Fruit fly (Drosophila melanogaster): ENCODE measurements around the gene raskol.
A peak's percentile ranks its signal among the peaks of the same experiment; 100 is the strongest.

raskol gene

DNA sequence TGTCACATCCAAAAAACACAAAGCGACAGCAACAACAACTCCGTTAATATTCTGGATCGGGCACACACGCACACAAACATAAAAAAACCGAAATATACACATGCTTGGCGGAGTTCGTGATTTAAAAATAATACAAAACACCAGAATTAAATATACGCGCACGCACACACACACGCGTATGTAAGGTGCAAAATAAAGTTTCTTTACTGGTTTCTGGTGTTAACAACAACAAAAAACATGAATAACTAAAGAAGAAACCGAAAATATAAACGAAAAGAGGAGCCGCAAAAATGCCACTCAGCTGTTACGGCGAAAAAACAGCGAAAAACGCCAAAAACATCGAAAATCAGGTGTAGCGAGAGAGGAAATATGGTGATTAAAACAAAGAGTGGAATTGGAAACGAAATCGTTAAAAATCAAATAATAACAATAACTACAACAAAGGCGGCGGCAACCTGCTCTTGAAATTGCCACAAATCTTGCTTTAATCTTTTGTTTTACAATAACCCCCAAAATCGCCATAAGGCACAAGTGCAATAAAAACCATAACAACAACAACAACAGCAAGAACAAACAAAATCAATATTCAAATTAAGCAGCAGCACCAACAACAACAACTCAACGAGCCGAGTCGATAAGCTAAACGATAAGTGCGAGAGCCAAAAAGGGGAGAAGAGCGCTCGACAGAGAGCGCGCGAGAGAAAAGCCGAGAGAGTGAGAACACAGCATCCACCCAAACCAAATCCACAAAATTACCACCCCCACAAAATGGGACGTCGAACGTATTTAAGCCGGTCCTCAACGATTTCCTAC, 535 bp downstream of the raskol start:
- TF ChIP-seq gem (tag; optimal IDR thresholded peaks at IDR 0.05) = no peak
- no peak for TF ChIP-seq lbe (GFP tag; optimal IDR thresholded peaks at IDR 0.05)
- TF ChIP-seq Drgx (GFP tag; IDR thresholded peaks at IDR 0.05) = no peak
- peak; percentile 4 for TF ChIP-seq CG8924 (tag; optimal IDR thresholded peaks at IDR 0.05)
- no peak for TF ChIP-seq CG10366 (GFP tag; IDR thresholded peaks at IDR 0.05)
- peak; percentile 40; the same call in 1 of the 3 replicates for TF ChIP-seq HLH4C (GFP tag; IDR thresholded peaks at IDR 0.05; ENCODE audit: partially characterized antibody)
- no peak for TF ChIP-seq Rx (GFP tag; IDR thresholded peaks at IDR 0.05)
- peak in 1 of 2 experiments; percentile 85 for TF ChIP-seq eve (GFP tag; optimal IDR thresholded peaks at IDR 0.05)
- TF ChIP-seq eyg (GFP tag; optimal IDR thresholded peaks at IDR 0.05) = no peak
- no peak for TF ChIP-seq BEAF-32 (GFP tag; optimal IDR thresholded peaks at IDR 0.05)
- peak; percentile 20 for TF ChIP-seq cg (GFP tag; optimal IDR thresholded peaks at IDR 0.05)
- no peak for TF ChIP-seq disco-r (GFP tag; optimal IDR thresholded peaks at IDR 0.05)
- TF ChIP-seq h (optimal IDR thresholded peaks at IDR 0.05) = no peak
- TF ChIP-seq Jarid2 (GFP tag; optimal IDR thresholded peaks at IDR 0.05) = peak; percentile 59
- no peak for TF ChIP-seq CG6765 (GFP tag; optimal IDR thresholded peaks at IDR 0.05)
- TF ChIP-seq klu (GFP tag; IDR thresholded peaks at IDR 0.05) = no peak
- peak; percentile 47 for TF ChIP-seq Deaf1 (tag; optimal IDR thresholded peaks at IDR 0.05)
- TF ChIP-seq Nf-YA (GFP tag; IDR thresholded peaks at IDR 0.05) = no peak
- no peak for TF ChIP-seq CG4854 (GFP tag; optimal IDR thresholded peaks at IDR 0.05)
- TF ChIP-seq vvl (GFP tag; IDR thresholded peaks at IDR 0.05) = peak; percentile 50; the same call in 1 of the 2 replicates
- TF ChIP-seq bigmax (GFP tag; optimal IDR thresholded peaks at IDR 0.05) = no peak
- TF ChIP-seq Adf1 (GFP tag; IDR thresholded peaks at IDR 0.05) = no peak
- no peak for TF ChIP-seq pita (GFP tag; optimal IDR thresholded peaks at IDR 0.05)
- no peak for TF ChIP-seq CG7786 (GFP tag; optimal IDR thresholded peaks at IDR 0.05)
- no peak for TF ChIP-seq gce (GFP tag; IDR thresholded peaks at IDR 0.05)
- no peak for TF ChIP-seq CG1792 (GFP tag; optimal IDR thresholded peaks at IDR 0.05)
- TF ChIP-seq kah (GFP tag; optimal IDR thresholded peaks at IDR 0.05) = no peak
- no peak for TF ChIP-seq CG31224 (GFP tag; IDR thresholded peaks at IDR 0.05)
- TF ChIP-seq stwl (tag; optimal IDR thresholded peaks at IDR 0.05) = no peak
- no peak for TF ChIP-seq CrebB (tag; optimal IDR thresholded peaks at IDR 0.05)
- no peak for TF ChIP-seq MBD-R2 (GFP tag; IDR thresholded peaks at IDR 0.05)
- 0 out of 3 replicates have a peak, but pooled peaks have one; percentile 27 for TF ChIP-seq CG6791 (GFP tag; IDR thresholded peaks at IDR 0.05; ENCODE audit: partially characterized antibody)
- TF ChIP-seq row (GFP tag; IDR thresholded peaks at IDR 0.05) = no peak
- TF ChIP-seq pnt (GFP tag; optimal IDR thresholded peaks at IDR 0.05) = no peak
- no peak for TF ChIP-seq NfI (GFP tag; optimal IDR thresholded peaks at IDR 0.05)
- no peak for TF ChIP-seq CG1832 (GFP tag; optimal IDR thresholded peaks at IDR 0.05)
- peak in 1 of 2 experiments; percentile 1 for TF ChIP-seq Pdp1 (GFP tag; optimal IDR thresholded peaks at IDR 0.05)
- no peak for TF ChIP-seq ems (GFP tag; optimal IDR thresholded peaks at IDR 0.05)
- TF ChIP-seq CG12744 (GFP tag; optimal IDR thresholded peaks at IDR 0.05) = no peak
- TF ChIP-seq CG17802 (tag; optimal IDR thresholded peaks at IDR 0.05) = no peak
- no peak for TF ChIP-seq gro (GFP tag; optimal IDR thresholded peaks at IDR 0.05)
- peak; percentile 12 for TF ChIP-seq nom (GFP tag; optimal IDR thresholded peaks at IDR 0.05)
- TF ChIP-seq CG4820 (GFP tag; optimal IDR thresholded peaks at IDR 0.05) = no peak
- no peak for TF ChIP-seq Xrp1 (GFP tag; IDR thresholded peaks at IDR 0.05)
- no peak for TF ChIP-seq CG9215 (GFP tag; IDR thresholded peaks at IDR 0.05)
- no peak for TF ChIP-seq slbo (GFP tag; IDR thresholded peaks at IDR 0.05)
- TF ChIP-seq Six4 (GFP tag; optimal IDR thresholded peaks at IDR 0.05) = no peak
- TF ChIP-seq CG10321 (GFP tag; IDR thresholded peaks at IDR 0.05) = no peak
- no peak for TF ChIP-seq tio (GFP tag; optimal IDR thresholded peaks at IDR 0.05)
- peak; percentile 16 for TF ChIP-seq Med (GFP tag)
- peak; percentile 83 for TF ChIP-seq sens (GFP tag)
